Worm (Caenorhabditis elegans) whole organism, L2 larva: ENCODE data around the gene K03A11.1.

Experiments used
- elt-3 ChIP-seq: sonication (generic microtip); optimal IDR thresholded peaks from 2 replicates; lab custom pipeline; 2017; ENCODE audit warnings: missing biosample characterization, missing genetic modification characterization
- lsy-2 ChIP-seq, 2 experiments: fragments of 150-350 bp in 1 of 2; sonication (generic microtip) in 1 of 2; optimal IDR thresholded peaks; 2 replicates each; lab custom pipeline; 2014 to 2017; ENCODE audit warnings: missing biosample characterization in 2 of 2, missing genetic modification characterization in 2 of 2
- skn-1 ChIP-seq: sonication (generic microtip); optimal IDR thresholded peaks from 2 replicates; lab custom pipeline; 2017; ENCODE audit warnings: missing biosample characterization, missing genetic modification characterization
- sma-3 ChIP-seq: sonication (generic microtip); optimal IDR thresholded peaks from 2 replicates; lab custom pipeline; 2016; ENCODE audit warnings: missing genetic modification reagents, missing genetic modification characterization, missing compliant biosample characterization
- zag-1 ChIP-seq: fragments of 150-350 bp; optimal IDR thresholded peaks from 2 replicates; lab custom pipeline; 2014; ENCODE audit warnings: missing biosample characterization, missing genetic modification characterization
- ztf-11 ChIP-seq: sonication (generic microtip); optimal IDR thresholded peaks from 2 replicates; lab custom pipeline; 2017; ENCODE audit warnings: missing biosample characterization, missing genetic modification characterization

ce11 chrX:13004491-13005093 lies 46.9 kb upstream of the K03A11.1 start:
- TF ChIP-seq elt-3 (tag; lab: Kevin White, UChicago) (no peak), zag-1 (tag; lab: Kevin White, UChicago) (no peak), ztf-11 (no peak), skn-1 (tag; lab: Kevin White, UChicago) (no peak), lsy-2 (tag; optimal IDR thresholded peaks at IDR 0.05; lab: Kevin White, UChicago) (peak in 1 of 2 experiments; percentile 14), sma-3 (no peak)
